Fruit fly (Drosophila melanogaster) S2 (cell line): Measurements from ENCODE around the gene CaMKI.

Experiments
- CG8478 ChIP-seq: fragments of >200 bp; optimal IDR thresholded peaks from 2 replicates; lab custom pipeline; 2018
- CTCF ChIP-seq, 2 experiments: fragments of >200 bp; optimal IDR thresholded peaks; 2 replicates each; lab custom pipeline; 2018

CaMKI gene

DNA sequence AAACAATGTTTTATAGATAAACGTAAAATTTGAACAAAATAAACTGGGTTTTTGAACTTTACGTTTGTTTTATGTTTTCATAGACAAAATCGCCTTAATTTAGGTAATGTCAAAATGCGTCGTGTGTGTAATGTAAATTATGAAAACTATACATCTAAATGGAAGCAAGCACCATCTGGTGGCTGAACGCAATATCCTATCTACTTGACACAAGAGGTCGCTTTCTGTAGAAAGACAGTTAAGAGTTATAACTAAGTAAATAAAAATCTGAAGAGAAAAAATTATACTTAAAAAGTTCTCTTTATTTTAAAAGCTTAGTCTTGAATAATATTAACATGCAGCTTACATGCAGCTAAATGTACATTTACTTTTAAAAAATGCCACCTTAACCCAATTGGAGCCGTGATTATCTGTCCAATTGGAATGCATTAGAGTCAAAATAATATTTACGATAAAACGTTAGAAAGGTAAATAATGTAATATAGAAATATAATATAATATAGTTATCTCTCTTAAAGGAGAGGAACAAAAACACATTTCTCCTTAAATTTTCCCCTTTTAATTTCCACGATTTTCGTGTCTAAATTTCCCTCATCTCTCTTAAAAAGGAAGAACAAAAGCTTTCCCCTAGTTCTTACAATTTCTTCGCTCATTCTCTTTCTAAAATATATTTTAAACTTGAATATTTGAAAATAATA lies 20.5 kb upstream of the CaMKI start:
- TF ChIP-seq CTCF (optimal IDR thresholded peaks at IDR 0.05; lab: Kevin White, UChicago) (peak; percentile 92 to 98), CG8478 (lab: Kevin White, UChicago) (no peak)

DNA sequence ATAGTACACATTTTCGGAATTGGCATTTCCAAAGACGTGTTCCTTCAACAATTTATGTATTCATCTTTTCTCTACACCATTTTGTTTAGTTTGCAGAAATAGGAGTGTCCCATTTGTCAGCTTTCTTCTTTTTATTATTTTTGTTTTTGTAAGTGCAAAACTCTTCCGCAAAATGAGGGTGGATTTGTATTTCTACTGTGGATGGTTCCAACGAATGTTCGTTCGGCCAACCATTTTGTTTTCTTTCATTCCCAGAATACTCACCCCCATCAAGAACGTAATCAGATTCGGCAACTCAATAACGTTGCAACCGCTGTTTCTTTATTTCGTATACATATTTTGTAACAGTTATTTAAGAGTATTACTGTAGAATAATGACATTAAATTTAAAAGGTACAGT lies 17.0 kb upstream of the CaMKI start:
- TF ChIP-seq CG8478 (lab: Kevin White, UChicago) (no peak), CTCF (optimal IDR thresholded peaks at IDR 0.05; lab: Kevin White, UChicago) (no peak)

DNA sequence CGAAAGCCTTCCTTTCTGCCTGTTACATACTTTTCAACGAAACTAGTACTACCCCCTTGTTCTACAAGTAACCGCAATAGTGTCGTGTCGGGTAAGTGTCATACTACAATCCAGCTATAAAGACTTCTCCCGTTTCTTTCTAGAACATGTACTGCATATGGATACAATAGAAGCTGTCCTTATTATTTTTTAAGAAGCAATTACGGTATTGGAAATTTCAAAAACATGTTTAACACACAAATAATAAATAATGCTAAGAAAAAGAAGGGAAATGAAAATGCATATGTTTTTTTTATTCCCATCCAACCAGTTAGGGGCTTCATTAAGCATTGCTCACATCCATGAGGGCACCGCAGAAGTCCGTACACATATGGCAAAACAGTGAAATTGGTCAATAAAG lies 15.8 kb upstream of the CaMKI start:
- TF ChIP-seq CTCF (optimal IDR thresholded peaks at IDR 0.05; lab: Kevin White, UChicago) (no peak), CG8478 (lab: Kevin White, UChicago) (no peak)

DNA sequence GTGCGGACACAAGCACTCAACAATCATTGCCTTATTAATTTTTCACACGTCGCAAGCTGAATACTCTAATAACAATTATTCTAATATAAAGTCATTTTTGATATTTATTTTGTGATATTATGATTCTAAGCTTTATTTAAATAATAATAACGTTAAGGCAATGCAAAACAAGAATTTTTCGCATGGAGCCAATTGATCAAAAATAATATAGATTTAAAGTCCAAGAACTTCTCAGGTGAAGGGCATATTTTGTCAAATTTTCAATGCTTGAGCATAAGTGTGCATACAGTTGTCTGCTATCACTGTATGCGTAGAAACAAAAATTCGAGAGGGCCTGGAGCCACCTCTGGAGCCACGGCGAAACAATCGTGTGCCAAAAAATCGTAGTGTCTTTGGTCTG lies 10.9 kb upstream of the CaMKI start:
- TF ChIP-seq CG8478 (lab: Kevin White, UChicago) = no peak
- TF ChIP-seq CTCF (optimal IDR thresholded peaks at IDR 0.05; lab: Kevin White, UChicago) = no peak

DNA sequence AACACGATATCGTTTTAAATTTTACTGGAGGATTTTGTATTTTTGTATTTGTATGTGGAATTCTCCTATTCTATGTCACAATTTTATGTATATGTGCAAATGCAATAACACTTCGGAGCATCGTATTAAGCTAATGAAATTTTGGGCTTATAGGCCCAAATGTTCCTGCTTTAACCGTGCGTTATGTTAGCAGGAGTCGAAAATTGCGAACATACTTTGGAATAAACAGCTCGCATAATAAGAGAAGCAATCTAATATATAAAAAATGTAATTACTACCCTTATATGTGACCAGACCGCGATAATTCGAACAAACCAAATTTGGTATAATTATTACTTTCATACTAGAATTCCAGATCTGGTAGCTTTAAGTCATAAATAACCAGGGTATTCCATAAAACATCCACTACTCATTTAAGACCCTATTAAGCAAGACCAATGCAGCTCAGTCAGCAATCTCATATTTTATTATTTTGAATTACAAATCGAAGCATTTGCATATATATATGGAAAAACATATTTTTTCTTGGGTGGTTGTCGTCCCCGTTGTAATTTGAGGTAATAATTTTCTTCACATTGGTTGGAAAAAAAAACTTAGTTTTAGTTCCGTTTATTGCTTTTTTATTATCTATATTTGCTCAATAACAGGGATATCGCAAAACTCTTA lies 1.6 kb upstream of the CaMKI start, which contains the start of gene lgs:
TSS of gene lgs (minus strand) at position 320 of the 666 bp plus-strand sequence.
- TF ChIP-seq CG8478 (lab: Kevin White, UChicago) (no peak), CTCF (optimal IDR thresholded peaks at IDR 0.05; lab: Kevin White, UChicago) (no peak)

DNA sequence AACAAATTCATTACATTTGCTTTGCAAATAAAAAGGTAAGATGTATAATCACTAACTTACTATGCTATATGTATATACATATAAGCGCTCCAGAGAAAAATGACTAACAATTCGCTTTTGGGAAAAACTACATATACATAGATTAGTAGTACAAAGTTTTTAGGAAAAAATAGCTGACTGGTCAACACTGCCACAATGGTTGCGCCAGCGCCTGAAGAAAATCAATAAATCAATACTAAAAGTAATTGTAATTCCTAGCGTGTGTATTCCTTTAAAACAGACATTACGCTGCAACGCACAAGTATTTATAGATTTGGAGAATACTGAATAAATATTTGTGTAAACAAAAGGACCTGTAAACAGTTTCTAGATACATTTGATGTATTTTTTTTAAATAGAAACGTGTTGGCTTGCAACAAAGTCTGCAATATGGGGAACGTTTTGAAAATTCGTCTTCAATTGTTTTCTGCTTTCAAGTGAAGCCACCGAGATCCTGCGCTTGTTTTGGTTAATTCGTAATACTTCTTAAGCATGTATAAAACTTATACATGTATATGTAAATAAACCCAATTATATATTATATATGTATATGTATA lies 725 bp downstream of the CaMKI start:
- TF ChIP-seq CG8478 (lab: Kevin White, UChicago) (no peak), CTCF (optimal IDR thresholded peaks at IDR 0.05; lab: Kevin White, UChicago) (no peak)

DNA sequence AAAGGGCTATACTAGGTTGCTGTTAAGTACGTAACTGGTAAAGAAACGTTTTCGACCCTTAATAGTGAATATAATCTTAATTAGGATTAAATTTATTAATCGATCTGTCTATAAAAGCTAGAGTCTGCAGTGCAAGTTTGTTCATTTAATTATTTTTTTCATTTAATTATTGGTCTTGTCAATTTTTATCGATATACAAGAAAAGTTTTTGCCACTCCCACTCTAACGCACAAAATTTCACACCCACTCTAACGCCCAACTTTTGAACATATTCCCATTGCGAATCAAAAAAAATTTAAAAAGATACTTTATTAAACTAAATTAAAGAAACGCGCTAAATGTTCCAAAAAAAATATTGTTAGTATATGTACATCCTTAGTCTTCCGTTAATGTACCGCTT lies 2.8 kb downstream of the CaMKI start:
- TF ChIP-seq CTCF (optimal IDR thresholded peaks at IDR 0.05; lab: Kevin White, UChicago) (no peak), CG8478 (lab: Kevin White, UChicago) (no peak)

DNA sequence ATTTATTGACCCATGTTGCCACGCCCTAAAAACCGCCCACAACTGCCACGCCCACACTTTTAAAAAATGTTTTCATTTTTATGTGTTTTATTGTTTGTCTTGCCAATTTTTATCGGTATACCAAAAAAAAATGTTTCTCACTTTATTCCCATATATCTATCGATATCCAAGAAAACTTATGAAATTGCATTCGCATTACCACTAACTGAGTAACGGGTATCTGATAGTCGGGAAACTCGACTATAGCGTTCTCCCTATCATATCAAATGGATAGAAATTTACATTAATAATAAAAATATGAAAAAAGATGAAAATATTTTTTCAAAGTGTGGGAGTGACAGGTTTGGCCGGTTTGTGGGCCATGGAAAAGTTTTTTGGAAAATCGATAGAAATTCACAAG lies 3.7 kb downstream of the CaMKI start:
- TF ChIP-seq CTCF (optimal IDR thresholded peaks at IDR 0.05; lab: Kevin White, UChicago) = no peak
- no peak for TF ChIP-seq CG8478 (lab: Kevin White, UChicago)

DNA sequence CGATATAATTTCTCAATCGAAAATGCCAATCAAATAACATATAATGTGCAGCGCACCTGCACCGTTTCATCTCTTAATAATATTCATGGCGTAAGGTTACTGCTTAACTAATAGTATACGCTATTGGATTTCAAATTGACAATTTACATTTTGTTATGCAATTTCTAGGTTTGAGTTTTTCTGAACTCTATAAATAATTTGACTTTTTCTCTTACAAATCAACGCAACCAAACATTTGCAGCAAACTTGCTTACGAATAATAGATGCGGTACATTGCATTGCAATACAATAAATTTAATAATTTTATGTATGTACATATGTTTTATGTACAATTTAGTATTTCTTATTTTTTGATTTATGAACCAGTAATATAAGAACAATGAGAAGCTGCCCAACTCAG lies 8.0 kb downstream of the CaMKI start:
- TF ChIP-seq CTCF (optimal IDR thresholded peaks at IDR 0.05; lab: Kevin White, UChicago) = no peak

DNA sequence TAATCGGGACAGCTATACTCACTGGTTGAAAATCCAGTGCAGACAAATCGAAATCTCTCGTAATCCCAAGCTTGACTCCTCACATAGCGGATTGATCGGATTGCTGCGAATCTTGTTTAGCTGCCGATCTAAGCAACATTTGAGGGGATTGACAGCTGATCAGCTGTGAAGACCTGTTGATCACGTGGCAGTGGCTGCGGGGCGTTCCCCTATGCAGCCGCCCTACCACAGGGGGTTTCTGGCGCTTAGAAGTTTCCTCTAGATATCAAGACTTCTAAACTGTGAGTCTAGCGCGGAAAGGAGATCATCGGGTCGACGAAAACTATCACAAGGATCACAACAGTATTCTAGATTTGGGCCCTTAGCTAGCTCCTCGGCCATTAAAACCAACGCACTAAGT lies 13.3 kb downstream of the CaMKI start:
- no peak for TF ChIP-seq CG8478 (lab: Kevin White, UChicago)

DNA sequence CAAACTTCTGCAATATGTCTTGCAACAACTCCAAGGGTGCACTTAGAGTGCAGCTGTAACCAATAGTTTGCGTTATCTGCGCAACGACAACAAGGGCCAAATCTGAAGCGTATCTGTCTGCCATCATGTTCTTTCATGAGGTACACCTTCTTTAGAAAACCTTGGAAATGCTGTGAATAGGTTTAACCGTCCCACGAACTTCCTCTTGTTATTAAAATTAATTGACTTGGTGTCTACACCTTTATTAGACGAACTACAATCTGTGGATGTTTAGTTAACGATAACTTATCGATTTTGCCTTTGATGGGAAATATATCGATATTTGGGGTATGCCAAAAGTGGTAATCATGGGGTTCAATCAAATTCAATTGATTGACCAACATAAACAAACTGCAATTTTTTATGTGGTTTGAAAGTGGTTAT lies 21.2 kb downstream of the CaMKI start, which contains the start of gene Taf3:
TSS of gene Taf3 (minus strand) at position 286 of the 423 bp plus-strand sequence.
- no peak for TF ChIP-seq CG8478 (lab: Kevin White, UChicago)

DNA sequence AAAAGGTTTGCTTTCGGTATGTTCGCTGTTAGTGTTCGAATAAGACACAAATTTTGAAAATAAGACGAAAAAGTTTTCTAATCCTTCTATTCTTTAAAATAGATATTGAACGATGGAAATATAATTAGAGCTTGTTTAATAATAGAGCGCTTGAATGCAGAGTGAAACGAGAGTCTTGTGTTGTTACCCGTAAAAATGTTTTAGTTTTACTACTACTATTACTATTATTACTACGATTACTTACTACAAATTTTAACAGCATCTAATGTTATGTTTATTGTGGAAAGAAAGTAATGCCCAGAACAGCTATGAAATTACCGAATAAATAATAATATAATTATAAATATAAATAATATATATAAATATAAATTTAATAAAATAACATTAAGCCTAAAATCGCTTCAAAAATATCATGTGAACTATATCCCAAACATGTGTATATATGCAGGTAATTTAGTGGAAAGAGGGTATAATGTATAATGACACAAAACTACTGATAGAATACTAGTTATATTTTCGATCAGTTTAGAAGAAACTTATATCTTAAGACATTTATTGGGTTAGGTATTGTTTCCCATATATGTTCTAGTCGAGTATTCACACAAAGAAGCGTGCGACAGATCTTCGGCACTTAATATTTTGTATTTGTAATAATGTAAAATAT lies 21.8 kb downstream of the CaMKI start, which contains the start of gene CG33941:
TSS of gene CG33941 (plus strand) at position 522 of the 664 bp plus-strand sequence.
- TF ChIP-seq CG8478 (lab: Kevin White, UChicago) (no peak), CTCF (optimal IDR thresholded peaks at IDR 0.05; lab: Kevin White, UChicago) (no peak)

DNA sequence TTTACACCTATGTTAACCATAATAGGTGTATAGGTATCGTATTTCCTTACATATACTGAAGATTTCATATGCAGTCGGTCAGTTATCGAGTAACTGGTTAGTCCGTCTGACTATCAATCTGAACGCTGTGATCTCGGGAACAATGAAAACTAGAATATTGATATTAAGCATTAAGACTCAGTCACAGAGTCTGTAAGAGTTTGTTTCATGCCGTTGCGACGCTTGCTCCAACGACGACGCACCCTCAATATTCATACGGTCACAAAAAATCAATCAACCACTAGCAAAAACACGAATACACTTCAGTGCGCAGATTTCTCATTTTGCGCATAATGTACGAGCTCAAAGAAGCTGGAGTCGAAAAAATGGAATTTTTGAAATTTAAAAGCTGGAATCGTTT lies 22.7 kb downstream of the CaMKI start:
- no peak for TF ChIP-seq CTCF (optimal IDR thresholded peaks at IDR 0.05; lab: Kevin White, UChicago)
- no peak for TF ChIP-seq CG8478 (lab: Kevin White, UChicago)

DNA sequence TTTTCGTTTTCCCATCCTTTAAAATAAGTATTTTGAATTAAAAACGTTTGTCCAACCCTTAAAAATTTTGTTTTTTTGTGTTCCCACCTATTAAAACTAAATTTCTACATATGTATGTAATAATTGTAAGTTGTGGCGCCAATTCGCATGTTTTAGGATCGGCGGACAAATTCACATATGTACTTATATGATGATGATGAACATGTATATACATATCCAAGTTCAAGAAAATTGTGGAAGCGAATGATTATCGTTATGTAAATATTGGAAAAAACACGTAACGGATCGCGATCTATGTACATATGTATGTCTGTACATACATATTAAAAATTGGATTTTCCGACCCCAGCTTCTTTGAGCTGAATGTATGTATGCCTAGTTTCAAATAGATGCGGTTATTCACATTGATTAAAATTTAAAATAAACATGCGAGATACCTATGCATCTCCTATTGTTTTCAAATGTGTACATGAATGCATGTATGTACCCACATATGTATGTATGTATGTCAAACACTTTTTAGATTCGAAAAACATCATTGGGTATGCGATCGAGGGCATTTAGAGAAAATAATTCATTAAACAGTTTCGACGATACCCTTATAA lies 23.4 kb downstream of the CaMKI start:
- TF ChIP-seq CTCF (optimal IDR thresholded peaks at IDR 0.05; lab: Kevin White, UChicago) = no peak
- TF ChIP-seq CG8478 (lab: Kevin White, UChicago) = no peak
